Worm (Caenorhabditis elegans): ENCODE measurements around the gene E04F6.15.

ce11 chrII:7200051-7200599, 10.0 kb downstream of the E04F6.15 start, which contains the start of gene pcrg-1:
- peak; percentile 21 for TF ChIP-seq unc-62 (GFP tag; optimal IDR thresholded peaks at IDR 0.05)
- no peak for TF ChIP-seq snpc-4 (tag; optimal IDR thresholded peaks at IDR 0.05)
- TF ChIP-seq unc-39 (tag; optimal IDR thresholded peaks at IDR 0.05): peak; percentile 25
- no peak for TF ChIP-seq nhr-237 (tag; optimal IDR thresholded peaks at IDR 0.05)
- no peak for TF ChIP-seq nhr-12 (tag; optimal IDR thresholded peaks at IDR 0.05)
- peak; percentile 96 for TF ChIP-seq sptf-1 (tag; optimal IDR thresholded peaks at IDR 0.05)
- TF ChIP-seq ztf-11 (tag; optimal IDR thresholded peaks at IDR 0.05): no peak
- TF ChIP-seq nhr-76 (tag; optimal IDR thresholded peaks at IDR 0.05): no peak
- TF ChIP-seq blmp-1 (tag; optimal IDR thresholded peaks at IDR 0.05): no peak
- peak; percentile 83 for TF ChIP-seq bed-3 (GFP tag; optimal IDR thresholded peaks at IDR 0.05)
- TF ChIP-seq unc-120 (tag; optimal IDR thresholded peaks at IDR 0.05; ENCODE audit: poor library complexity, severe bottlenecking): peak; percentile 79
- peak; percentile 27 for TF ChIP-seq lsy-2 (tag; optimal IDR thresholded peaks at IDR 0.05)
- TF ChIP-seq nhr-2 (tag; optimal IDR thresholded peaks at IDR 0.05): no peak

Data from whole organism, mixed stage, embryonic.